Fruit fly (Drosophila melanogaster): ENCODE results near the gene CG6040.

Gene CG6040

dm6 chr3R:19062549-19062948, 34.2 kb upstream of the CG6040 start:
- peak in 1 of 2 experiments; percentile 39 for TF ChIP-seq foxo (GFP tag; optimal IDR thresholded peaks at IDR 0.05)
- no peak for TF ChIP-seq pan (optimal IDR thresholded peaks at IDR 0.05)

DNA sequence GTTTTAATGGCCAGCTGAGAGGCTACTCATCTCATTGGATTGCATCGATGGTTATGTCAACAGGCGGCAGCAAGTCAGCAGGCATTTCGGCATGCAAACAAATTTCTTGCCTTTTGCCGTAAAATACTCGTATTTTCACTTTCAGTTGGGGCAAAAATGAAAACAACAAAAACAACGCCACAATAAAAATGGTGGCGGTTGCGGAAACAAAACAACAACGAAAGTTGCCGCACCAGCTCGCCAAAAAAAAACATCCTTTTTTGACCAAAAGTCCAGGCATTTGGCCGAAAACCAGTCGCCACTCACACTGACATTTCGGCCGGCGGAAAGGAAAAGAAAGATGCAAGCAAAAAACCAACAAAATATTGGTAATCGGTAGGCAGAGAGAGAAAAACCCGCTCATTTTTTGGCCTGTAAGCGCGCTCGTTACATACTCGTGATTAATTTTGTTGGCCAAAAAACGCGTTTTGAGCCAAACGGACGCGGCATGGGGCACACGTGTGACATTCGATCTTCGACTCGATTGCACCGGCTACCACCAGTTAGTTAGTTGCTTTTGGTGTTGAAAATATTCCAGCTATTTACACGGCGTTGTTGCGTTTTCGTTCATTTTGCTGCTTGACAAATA, 32.6 kb upstream of the CG6040 start:
- no peak for TF ChIP-seq lola (GFP tag; optimal IDR thresholded peaks at IDR 0.05)
- no peak for TF ChIP-seq Hr78 (GFP tag; optimal IDR thresholded peaks at IDR 0.05)
- no peak for TF ChIP-seq N (GFP tag; optimal IDR thresholded peaks at IDR 0.05)
- TF ChIP-seq Rel (GFP tag; optimal IDR thresholded peaks at IDR 0.05): peak; percentile 50
- no peak for TF ChIP-seq Rel (tag; optimal IDR thresholded peaks at IDR 0.05)
- TF ChIP-seq dl (GFP tag; optimal IDR thresholded peaks at IDR 0.05; ENCODE audit: insufficient read depth in 1 of 2, partially characterized antibody in 2 of 2): no peak
- no peak for TF ChIP-seq tai (GFP tag; optimal IDR thresholded peaks at IDR 0.05)
- no peak for TF ChIP-seq HLH106 (tag; optimal IDR thresholded peaks at IDR 0.05)
- TF ChIP-seq h (GFP tag; optimal IDR thresholded peaks at IDR 0.05): no peak
- peak; percentile 20 for TF ChIP-seq fru (GFP tag; optimal IDR thresholded peaks at IDR 0.05)
- TF ChIP-seq Vsx2 (GFP tag; optimal IDR thresholded peaks at IDR 0.05; ENCODE audit: partially characterized antibody): no peak
- no peak for TF ChIP-seq pan (optimal IDR thresholded peaks at IDR 0.05)
- TF ChIP-seq woc (GFP tag; optimal IDR thresholded peaks at IDR 0.05): peak; percentile 12
- TF ChIP-seq br (GFP tag; optimal IDR thresholded peaks at IDR 0.05): peak; percentile 5
- TF ChIP-seq Jra (GFP tag; optimal IDR thresholded peaks at IDR 0.05): no peak
- TF ChIP-seq jim (GFP tag; optimal IDR thresholded peaks at IDR 0.05): no peak
- no peak for TF ChIP-seq sage (GFP tag; optimal IDR thresholded peaks at IDR 0.05)
- TF ChIP-seq Myc (optimal IDR thresholded peaks at IDR 0.05): no peak
- TF ChIP-seq CG9705 (GFP tag; optimal IDR thresholded peaks at IDR 0.05): no peak
- TF ChIP-seq Hnf4 (GFP tag; optimal IDR thresholded peaks at IDR 0.05): no peak
- TF ChIP-seq dmrt93B (GFP tag; optimal IDR thresholded peaks at IDR 0.05): no peak
- peak; percentile 26 for TF ChIP-seq OdsH (GFP tag; optimal IDR thresholded peaks at IDR 0.05)
- TF ChIP-seq brk (GFP tag; optimal IDR thresholded peaks at IDR 0.05): peak; percentile 51
- TF ChIP-seq Sp1 (GFP tag; optimal IDR thresholded peaks at IDR 0.05): peak; percentile 50
- no peak for TF ChIP-seq Dfd (GFP tag; optimal IDR thresholded peaks at IDR 0.05)
- TF ChIP-seq rgr (GFP tag; optimal IDR thresholded peaks at IDR 0.05): peak; percentile 32
- no peak for TF ChIP-seq Dif (GFP tag; optimal IDR thresholded peaks at IDR 0.05; ENCODE audit: partially characterized antibody)
- TF ChIP-seq ey (GFP tag; optimal IDR thresholded peaks at IDR 0.05): no peak
- TF ChIP-seq Hr83 (GFP tag; optimal IDR thresholded peaks at IDR 0.05; ENCODE audit: poor library complexity, severe bottlenecking): no peak
- no peak for TF ChIP-seq Mio (GFP tag; optimal IDR thresholded peaks at IDR 0.05)
- TF ChIP-seq psq (GFP tag; optimal IDR thresholded peaks at IDR 0.05): peak; percentile 36
- TF ChIP-seq foxo (GFP tag; optimal IDR thresholded peaks at IDR 0.05): no peak
- no peak for TF ChIP-seq sv (GFP tag; optimal IDR thresholded peaks at IDR 0.05)
- no peak for TF ChIP-seq GATAd (GFP tag; optimal IDR thresholded peaks at IDR 0.05)
- TF ChIP-seq dsf (GFP tag; optimal IDR thresholded peaks at IDR 0.05; ENCODE audit: borderline replicate concordance): no peak
- no peak for TF ChIP-seq CrebA (GFP tag; optimal IDR thresholded peaks at IDR 0.05; ENCODE audit: borderline replicate concordance)
- no peak for TF ChIP-seq Abd-B (GFP tag; optimal IDR thresholded peaks at IDR 0.05)
- no peak for TF ChIP-seq CG32264 (GFP tag; optimal IDR thresholded peaks at IDR 0.05)

dm6 chr3R:19065474-19065873, 31.3 kb upstream of the CG6040 start:
- TF ChIP-seq Rel (GFP tag; optimal IDR thresholded peaks at IDR 0.05) (no peak), Rel (tag; optimal IDR thresholded peaks at IDR 0.05) (peak; percentile 87), tai (GFP tag; optimal IDR thresholded peaks at IDR 0.05) (no peak), dmrt93B (GFP tag; optimal IDR thresholded peaks at IDR 0.05) (no peak), CrebA (GFP tag; optimal IDR thresholded peaks at IDR 0.05; ENCODE audit: borderline replicate concordance) (peak; percentile 68)
